Worm (Caenorhabditis elegans) whole organism, L1 larva: ENCODE measurements around the gene D1044.4.

Experiments
- C04F5.9 ChIP-seq: sonication (generic microtip); optimal IDR thresholded peaks from 2 replicates; lab custom pipeline; 2016; ENCODE audit warnings: missing genetic modification characterization, missing compliant biosample characterization
- C16A3.4 ChIP-seq: fragments of 150-350 bp; optimal IDR thresholded peaks from 2 replicates; lab custom pipeline; 2014; ENCODE audit warnings: missing biosample characterization, missing genetic modification characterization
- C34B4.2 ChIP-seq: sonication (generic microtip); optimal IDR thresholded peaks from 2 replicates; lab custom pipeline; 2017; ENCODE audit warnings: mild to moderate bottlenecking, missing genetic modification characterization, missing compliant biosample characterization
- aly-2 ChIP-seq: fragments of 150-350 bp; optimal IDR thresholded peaks from 2 replicates; lab custom pipeline; 2014; ENCODE audit warnings: missing biosample characterization, missing genetic modification characterization
- ama-1 ChIP-seq: fragments of 150-350 bp; optimal IDR thresholded peaks from 2 replicates; lab custom pipeline; 2014
- blmp-1 ChIP-seq: fragments of 150-350 bp; optimal IDR thresholded peaks from 2 replicates; lab custom pipeline; 2014; ENCODE audit warnings: missing biosample characterization, missing genetic modification characterization
- ceh-8 ChIP-seq: fragments of 200-800 bp; sonication (Bioruptor generic); optimal IDR thresholded peaks from 2 replicates; lab custom pipeline; 2018; ENCODE audit warnings: mild to moderate bottlenecking, missing genetic modification characterization, moderate library complexity, missing compliant biosample characterization
- ceh-82 ChIP-seq, 3 experiments: fragments of 150-350 bp in 1 of 3; sonication (generic microtip) in 2 of 3; optimal IDR thresholded peaks; 2 replicates each; lab custom pipeline; 2014 to 2017; ENCODE audit warnings: missing biosample characterization in 3 of 3, missing genetic modification characterization in 3 of 3
- ceh-90 ChIP-seq: sonication (generic microtip); optimal IDR thresholded peaks from 2 replicates; lab custom pipeline; 2016; ENCODE audit warnings: missing genetic modification characterization, missing compliant biosample characterization
- ces-1 ChIP-seq: fragments of 150-350 bp; optimal IDR thresholded peaks from 2 replicates; lab custom pipeline; 2014; ENCODE audit warnings: missing biosample characterization, missing genetic modification reagents, missing genetic modification characterization
- dsc-1 ChIP-seq: sonication (generic microtip); optimal IDR thresholded peaks from 2 replicates; lab custom pipeline; 2016; ENCODE audit warnings: mild to moderate bottlenecking, missing genetic modification characterization, missing compliant biosample characterization
- efl-3 ChIP-seq: fragments of 200-800 bp; sonication (Bioruptor generic); optimal IDR thresholded peaks from 2 replicates; lab custom pipeline; 2018; ENCODE audit warnings: mild to moderate bottlenecking, missing genetic modification characterization, missing compliant biosample characterization
- egl-13 ChIP-seq: sonication (generic microtip); optimal IDR thresholded peaks from 2 replicates; lab custom pipeline; 2016; ENCODE audit warnings: missing genotype, missing genetic modification reagents, missing genetic modification characterization, missing compliant biosample characterization
- egl-27 ChIP-seq, 2 experiments: fragments of 150-350 bp in 1 of 2; sonication (generic microtip); optimal IDR thresholded peaks; 3 replicates each; lab custom pipeline; 2017 to 2018; ENCODE audit warnings: missing biosample characterization in 2 of 2, missing genetic modification characterization in 2 of 2, missing genetic modification reagents in 2 of 2
- elt-2 ChIP-seq: sonication (generic microtip); optimal IDR thresholded peaks from 2 replicates; lab custom pipeline; 2016; ENCODE audit warnings: missing genetic modification characterization, mild to moderate bottlenecking, inconsistent platforms, missing compliant biosample characterization, missing genetic modification reagents
- ets-5 ChIP-seq: fragments of 200-800 bp; sonication (Bioruptor generic); IDR thresholded peaks from 2 replicates; pipeline ENCODE4 v1.3.6; 2022; ENCODE audit warnings: missing genetic modification characterization, missing compliant biosample characterization
- fkh-10 ChIP-seq: sonication (generic microtip); optimal IDR thresholded peaks from 2 replicates; lab custom pipeline; 2017; ENCODE audit warnings: missing biosample characterization, missing genetic modification reagents, missing genetic modification characterization
- fkh-4 ChIP-seq: sonication (generic microtip); optimal IDR thresholded peaks from 2 replicates; lab custom pipeline; 2016; ENCODE audit warnings: missing compliant biosample characterization, missing genetic modification characterization, borderline replicate concordance
- fkh-8 ChIP-seq: sonication (generic microtip); optimal IDR thresholded peaks from 2 replicates; lab custom pipeline; 2016; ENCODE audit warnings: mild to moderate bottlenecking, missing genetic modification characterization, missing compliant biosample characterization
- fos-1 ChIP-seq: fragments of 150-350 bp; optimal IDR thresholded peaks from 2 replicates; lab custom pipeline; 2014; ENCODE audit warnings: missing biosample characterization, missing genetic modification characterization
- hpl-2 ChIP-seq: fragments of 150-350 bp; optimal IDR thresholded peaks from 2 replicates; lab custom pipeline; 2014; ENCODE audit warnings: missing biosample characterization, missing genetic modification reagents, missing genetic modification characterization
- irx-1 ChIP-seq: sonication (generic microtip); optimal IDR thresholded peaks from 2 replicates; lab custom pipeline; 2016; ENCODE audit warnings: missing genetic modification characterization, missing compliant biosample characterization
- jun-1 ChIP-seq: fragments of 150-350 bp; optimal IDR thresholded peaks from 2 replicates; lab custom pipeline; 2014; ENCODE audit warnings: missing biosample characterization, missing genetic modification reagents, missing genetic modification characterization
- lin-13 ChIP-seq: fragments of 150-350 bp; optimal IDR thresholded peaks from 2 replicates; lab custom pipeline; 2014; ENCODE audit warnings: missing biosample characterization, missing genetic modification reagents, missing genetic modification characterization
- lin-35 ChIP-seq, 2 experiments: fragments of 150-350 bp; optimal IDR thresholded peaks; 2 replicates each; lab custom pipeline; 2014; ENCODE audit warnings: missing biosample characterization in 2 of 2, missing genetic modification characterization in 2 of 2, missing genetic modification reagents in 2 of 2
- lir-3 ChIP-seq: sonication (generic microtip); optimal IDR thresholded peaks from 2 replicates; lab custom pipeline; 2016; ENCODE audit warnings: mild to moderate bottlenecking, missing genetic modification characterization, moderate library complexity, missing compliant biosample characterization; ENCODE audit not compliant: poor library complexity
- mab-9 ChIP-seq: fragments of 200-800 bp; sonication (Bioruptor generic); IDR thresholded peaks from 2 replicates; pipeline ENCODE4 v1.3.6; 2022; ENCODE audit warnings: missing genetic modification reagents, missing genetic modification characterization, missing compliant biosample characterization
- mef-2 ChIP-seq: fragments of 150-350 bp; optimal IDR thresholded peaks from 2 replicates; lab custom pipeline; 2014; ENCODE audit warnings: missing biosample characterization, missing genetic modification characterization
- mep-1 ChIP-seq: fragments of 150-350 bp; optimal IDR thresholded peaks from 2 replicates; lab custom pipeline; 2014; ENCODE audit warnings: missing biosample characterization, missing genetic modification characterization
- nhr-12 ChIP-seq: sonication (generic microtip); optimal IDR thresholded peaks from 2 replicates; lab custom pipeline; 2017; ENCODE audit warnings: missing biosample characterization, missing genetic modification characterization
- nhr-237 ChIP-seq: fragments of 150-350 bp; optimal IDR thresholded peaks from 2 replicates; lab custom pipeline; 2014; ENCODE audit warnings: missing biosample characterization, missing genetic modification characterization
- nhr-47 ChIP-seq: sonication (generic microtip); optimal IDR thresholded peaks from 2 replicates; lab custom pipeline; 2016; ENCODE audit warnings: mild to moderate bottlenecking, missing genetic modification characterization, moderate library complexity, missing compliant biosample characterization
- nhr-71 ChIP-seq: sonication (generic microtip); optimal IDR thresholded peaks from 2 replicates; lab custom pipeline; 2016; ENCODE audit warnings: mild to moderate bottlenecking, missing genetic modification characterization, moderate library complexity, missing compliant biosample characterization
- nhr-76 ChIP-seq: sonication (generic microtip); optimal IDR thresholded peaks from 2 replicates; lab custom pipeline; 2017; ENCODE audit warnings: missing biosample characterization, missing genetic modification characterization
- nhr-77 ChIP-seq: fragments of 150-350 bp; optimal IDR thresholded peaks from 2 replicates; lab custom pipeline; 2014; ENCODE audit warnings: missing biosample characterization, missing genetic modification characterization
- nhr-84 ChIP-seq: sonication (generic microtip); optimal IDR thresholded peaks from 2 replicates; lab custom pipeline; 2017; ENCODE audit warnings: missing biosample characterization, missing genetic modification characterization
- pag-3 ChIP-seq: sonication (generic microtip); optimal IDR thresholded peaks from 2 replicates; lab custom pipeline; 2017; ENCODE audit warnings: missing genetic modification characterization, mild to moderate bottlenecking, missing compliant biosample characterization, antibody characterized with exemption, borderline replicate concordance; ENCODE audit not compliant: insufficient read depth
- pax-3 ChIP-seq: fragments of 200-800 bp; sonication (Bioruptor generic); optimal IDR thresholded peaks from 2 replicates; lab custom pipeline; 2018; ENCODE audit warnings: mild to moderate bottlenecking, missing genetic modification characterization, moderate library complexity, missing compliant biosample characterization
- skn-1 ChIP-seq: fragments of 150-350 bp; optimal IDR thresholded peaks from 2 replicates; lab custom pipeline; 2014; ENCODE audit warnings: missing biosample characterization, missing genetic modification characterization
- sox-4 ChIP-seq: sonication (generic microtip); optimal IDR thresholded peaks from 2 replicates; lab custom pipeline; 2016; ENCODE audit warnings: missing genetic modification characterization, missing compliant biosample characterization
- sptf-1 ChIP-seq: fragments of 150-350 bp; optimal IDR thresholded peaks from 2 replicates; lab custom pipeline; 2014; ENCODE audit warnings: missing biosample characterization, missing genetic modification characterization
- sup-37 ChIP-seq: fragments of 200-800 bp; sonication (Bioruptor generic); optimal IDR thresholded peaks from 2 replicates; lab custom pipeline; 2018; ENCODE audit warnings: mild to moderate bottlenecking, missing genetic modification characterization, missing compliant biosample characterization
- tbx-2 ChIP-seq: sonication (generic microtip); optimal IDR thresholded peaks from 2 replicates; lab custom pipeline; 2016; ENCODE audit warnings: missing genetic modification characterization, missing compliant biosample characterization
- tlp-1 ChIP-seq: fragments of 150-350 bp; optimal IDR thresholded peaks from 2 replicates; lab custom pipeline; 2014; ENCODE audit warnings: missing biosample characterization, missing genetic modification characterization
- unc-130 ChIP-seq: fragments of 150-350 bp; optimal IDR thresholded peaks from 2 replicates; lab custom pipeline; 2017; ENCODE audit warnings: missing biosample characterization, missing genetic modification characterization, inconsistent platforms
- unc-30 ChIP-seq: sonication (generic microtip); optimal IDR thresholded peaks from 2 replicates; lab custom pipeline; 2017; ENCODE audit warnings: missing biosample characterization, missing genetic modification characterization
- unc-62 ChIP-seq: fragments of 150-350 bp; optimal IDR thresholded peaks from 2 replicates; lab custom pipeline; 2014; ENCODE audit warnings: missing biosample characterization, missing genetic modification reagents, missing genetic modification characterization
- unc-86 ChIP-seq: sonication (generic microtip); optimal IDR thresholded peaks from 2 replicates; lab custom pipeline; 2016; ENCODE audit warnings: missing genetic modification characterization, missing compliant biosample characterization
- unc-98 ChIP-seq: fragments of 200-800 bp; sonication (Bioruptor generic); IDR thresholded peaks from 2 replicates; pipeline ENCODE4 v1.3.6; 2022; ENCODE audit warnings: missing genetic modification characterization, missing compliant biosample characterization
- xbp-1 ChIP-seq: sonication (generic microtip); optimal IDR thresholded peaks from 2 replicates; lab custom pipeline; 2016; ENCODE audit warnings: missing genetic modification characterization, missing compliant biosample characterization
- zag-1 ChIP-seq: fragments of 150-350 bp; optimal IDR thresholded peaks from 2 replicates; lab custom pipeline; 2014; ENCODE audit warnings: missing biosample characterization, missing genetic modification characterization
- zip-4 ChIP-seq: fragments of 200-800 bp; sonication (Bioruptor generic); optimal IDR thresholded peaks from 2 replicates; lab custom pipeline; 2018; ENCODE audit warnings: mild to moderate bottlenecking, missing genetic modification characterization, moderate library complexity, missing compliant biosample characterization

The D1044.4 gene

DNA sequence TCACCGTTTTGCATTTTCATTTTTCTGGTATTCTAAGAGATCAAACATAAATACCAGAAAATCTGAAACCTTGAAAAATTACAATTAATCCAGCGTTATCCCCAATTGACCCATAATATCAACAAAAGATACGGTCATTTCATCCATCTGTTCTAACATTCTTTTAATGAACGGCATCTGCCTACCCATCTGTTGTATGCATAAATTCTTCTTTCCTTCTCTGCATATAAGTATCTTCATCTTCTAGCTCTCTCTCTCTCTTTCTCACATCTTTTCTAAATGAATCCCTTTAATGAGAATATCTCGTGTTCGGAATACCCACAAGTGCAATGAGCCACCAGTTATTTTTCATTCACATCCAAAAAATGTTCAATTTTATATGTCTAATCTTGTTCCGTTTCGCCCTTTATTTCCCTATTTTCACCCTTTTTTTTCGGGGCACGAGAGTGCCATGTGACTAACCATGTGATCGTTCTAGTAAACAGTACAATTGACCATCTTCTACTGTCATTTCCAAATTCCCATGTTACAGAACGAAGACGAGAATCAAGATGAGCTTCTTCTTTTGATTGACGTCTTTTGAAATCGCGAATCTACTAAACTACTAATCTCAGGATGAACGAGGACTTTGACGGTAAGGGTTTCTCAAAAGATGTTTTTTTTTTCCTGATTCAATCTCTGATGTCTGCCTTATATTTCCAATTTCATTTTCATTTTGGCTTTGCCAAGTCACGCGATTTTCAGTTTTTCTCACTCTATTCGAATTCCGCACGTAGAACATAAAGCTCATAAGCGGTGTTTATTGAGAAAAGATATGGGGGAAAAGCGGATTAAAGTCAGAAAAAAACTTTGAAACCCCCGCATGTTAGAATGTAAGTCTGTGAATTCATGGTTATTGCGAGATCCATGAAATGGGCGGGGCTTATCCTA lies 20.2 kb downstream of the D1044.4 start, which contains the start of gene R02F2.1 (continued):
- no peak for TF ChIP-seq nhr-84
- TF ChIP-seq efl-3 = no peak
- no peak for TF ChIP-seq ceh-8 (GFP tag; lab: Kevin White, UChicago)
- TF ChIP-seq ces-1 (GFP tag; lab: Kevin White, UChicago) = no peak
- no peak for TF ChIP-seq tlp-1
- no peak for TF ChIP-seq unc-62 (GFP tag; lab: Kevin White, UChicago)
- TF ChIP-seq blmp-1 (tag; lab: Kevin White, UChicago) = peak; percentile 60
- TF ChIP-seq mab-9 = no peak
- no peak for TF ChIP-seq irx-1 (tag; lab: Kevin White, UChicago)
- TF ChIP-seq tbx-2 (tag; lab: Kevin White, UChicago) = peak; percentile 38
- TF ChIP-seq C16A3.4 (tag; lab: Kevin White, UChicago) = peak; percentile 24
- TF ChIP-seq sptf-1 (tag; lab: Kevin White, UChicago) = no peak
- TF ChIP-seq lir-3 (tag; lab: Kevin White, UChicago) = no peak
- TF ChIP-seq unc-130 (tag; lab: Kevin White, UChicago) = peak; percentile 21
- TF ChIP-seq fos-1 (tag; lab: Kevin White, UChicago) = no peak
- no peak for TF ChIP-seq nhr-76 (tag; lab: Kevin White, UChicago)
- peak; percentile 72 for TF ChIP-seq nhr-71 (tag; lab: Kevin White, UChicago)
- TF ChIP-seq zip-4 = no peak
- no peak for TF ChIP-seq nhr-12 (tag; lab: Kevin White, UChicago)
- TF ChIP-seq fkh-4 = no peak
- no peak for TF ChIP-seq zag-1
- TF ChIP-seq sox-4 (tag; lab: Kevin White, UChicago) = peak; percentile 44
- TF ChIP-seq xbp-1 = peak; percentile 14
- TF ChIP-seq fkh-10 (GFP tag; lab: Kevin White, UChicago) = no peak
- TF ChIP-seq C34B4.2 (tag; lab: Kevin White, UChicago) = no peak
- no peak for TF ChIP-seq unc-98 (GFP tag; lab: Robert Waterston, UW)
- TF ChIP-seq unc-86 (tag; lab: Kevin White, UChicago) = no peak
- no peak for TF ChIP-seq ceh-82 (tag; optimal IDR thresholded peaks at IDR 0.05; lab: Kevin White, UChicago)
- no peak for TF ChIP-seq elt-2 (tag; lab: Kevin White, UChicago)
- peak; percentile 49 for TF ChIP-seq mep-1 (tag; lab: Kevin White, UChicago)
- no peak for TF ChIP-seq mef-2 (tag; lab: Kevin White, UChicago)
- TF ChIP-seq egl-27 (tag; optimal IDR thresholded peaks at IDR 0.05; lab: Kevin White, UChicago) = no peak
- TF ChIP-seq hpl-2 (GFP tag; lab: Kevin White, UChicago) = no peak
- no peak for TF ChIP-seq jun-1
- peak; percentile 40 for TF ChIP-seq nhr-47
- TF ChIP-seq aly-2 (tag; lab: Kevin White, UChicago) = no peak
- TF ChIP-seq sup-37 (GFP tag; lab: Kevin White, UChicago) = no peak
- peak; percentile 16 for TF ChIP-seq skn-1 (tag; lab: Kevin White, UChicago)
- TF ChIP-seq unc-30 = no peak
- no peak for TF ChIP-seq nhr-237
- no peak for TF ChIP-seq ceh-90 (tag; lab: Kevin White, UChicago)
- TF ChIP-seq pax-3 (tag; lab: Kevin White, UChicago) = no peak
- TF ChIP-seq fkh-8 (tag; lab: Kevin White, UChicago) = peak; percentile 69
- TF ChIP-seq nhr-77 (tag; lab: Kevin White, UChicago) = no peak
- peak; percentile 79 for TF ChIP-seq dsc-1 (tag; lab: Kevin White, UChicago)
- TF ChIP-seq egl-13 = no peak
- no peak for TF ChIP-seq C04F5.9
- no peak for TF ChIP-seq lin-13 (GFP tag; lab: Kevin White, UChicago)
- no peak for TF ChIP-seq ets-5 (GFP tag; lab: Robert Waterston, UW)
- TF ChIP-seq lin-35 (GFP tag; optimal IDR thresholded peaks at IDR 0.05; lab: Kevin White, UChicago) = peak; percentile 21 to 87
- no peak for TF ChIP-seq pag-3
- no peak for TF ChIP-seq ama-1 (lab: Kevin White, UChicago)
